Fruit fly (Drosophila melanogaster) whole organism, embryonic: ENCODE results near the gene Mf.

ENCODE experiments used
- Atf6 ChIP-seq: fragments of 200-800 bp; sonication (Bioruptor generic); IDR thresholded peaks from 2 replicates; pipeline ENCODE4 v1.3.6; 2022; ENCODE audit warnings: missing biosample characterization, missing genetic modification characterization
- CG10267 ChIP-seq: fragments of 200-800 bp; sonication (Bioruptor generic); optimal IDR thresholded peaks from 2 replicates; lab custom pipeline; 2018; ENCODE audit warnings: missing biosample characterization, mild to moderate bottlenecking, missing genetic modification characterization, moderate library complexity
- CG10431 ChIP-seq: fragments of 200-800 bp; sonication (Bioruptor generic); optimal IDR thresholded peaks from 3 replicates; lab custom pipeline; 2018; ENCODE audit warnings: missing biosample characterization, mild to moderate bottlenecking, missing genetic modification characterization
- CG12071 ChIP-seq: fragments of 200-800 bp; sonication (Bioruptor generic); optimal IDR thresholded peaks from 3 replicates; lab custom pipeline; 2018; ENCODE audit warnings: missing biosample characterization, mild to moderate bottlenecking, missing genetic modification characterization
- CG13424 ChIP-seq: fragments of 200-800 bp; sonication (Bioruptor generic); optimal IDR thresholded peaks from 2 replicates; lab custom pipeline; 2019; ENCODE audit warnings: missing biosample characterization, mild to moderate bottlenecking, missing genetic modification characterization, moderate library complexity
- CG13624 ChIP-seq: fragments of 200-800 bp; sonication (Bioruptor generic); optimal IDR thresholded peaks from 2 replicates; lab custom pipeline; 2016; ENCODE audit warnings: missing biosample characterization, missing genetic modification characterization
- CG15601 ChIP-seq: fragments of 200-800 bp; sonication (Bioruptor generic); optimal IDR thresholded peaks from 3 replicates; lab custom pipeline; 2019; ENCODE audit warnings: missing biosample characterization, mild to moderate bottlenecking, missing genetic modification characterization, moderate library complexity
- CG1603 ChIP-seq: fragments of 200-800 bp; sonication (Bioruptor generic); optimal IDR thresholded peaks from 2 replicates; lab custom pipeline; 2019; ENCODE audit warnings: missing biosample characterization, mild to moderate bottlenecking, missing genetic modification characterization, moderate library complexity
- CG16815 ChIP-seq: fragments of 200-800 bp; sonication (Bioruptor generic); optimal IDR thresholded peaks from 3 replicates; lab custom pipeline; 2017; ENCODE audit warnings: missing biosample characterization, mild to moderate bottlenecking, missing genetic modification characterization
- CG17385 ChIP-seq: fragments of 200-800 bp; sonication (Bioruptor generic); optimal IDR thresholded peaks from 3 replicates; lab custom pipeline; 2018; ENCODE audit warnings: missing biosample characterization, mild to moderate bottlenecking, missing genetic modification characterization
- CG1792 ChIP-seq: fragments of 200-800 bp; sonication (Bioruptor generic); optimal IDR thresholded peaks from 2 replicates; lab custom pipeline; 2016; ENCODE audit warnings: missing biosample characterization, missing genetic modification characterization
- CG18619 ChIP-seq: fragments of 200-800 bp; sonication (Bioruptor generic); optimal IDR thresholded peaks from 3 replicates; lab custom pipeline; 2017; ENCODE audit warnings: missing biosample characterization, mild to moderate bottlenecking, missing genetic modification characterization
- CG2678 ChIP-seq: fragments of 200-800 bp; sonication (Bioruptor generic); optimal IDR thresholded peaks from 3 replicates; lab custom pipeline; 2019; ENCODE audit warnings: missing biosample characterization, mild to moderate bottlenecking, missing genetic modification characterization, moderate library complexity
- CG7271 ChIP-seq: fragments of 200-800 bp; sonication (Bioruptor generic); optimal IDR thresholded peaks from 2 replicates; lab custom pipeline; 2018; ENCODE audit warnings: missing biosample characterization, mild to moderate bottlenecking, missing genetic modification characterization, moderate library complexity
- CG7745 ChIP-seq: fragments of 200-800 bp; sonication (Bioruptor generic); optimal IDR thresholded peaks from 2 replicates; lab custom pipeline; 2018; ENCODE audit warnings: missing biosample characterization, mild to moderate bottlenecking, missing genetic modification characterization, moderate library complexity
- CTCF ChIP-seq: fragments of 200-800 bp; sonication (Bioruptor generic); optimal IDR thresholded peaks from 2 replicates; lab custom pipeline; 2017; ENCODE audit warnings: missing biosample characterization, mild to moderate bottlenecking, missing genetic modification characterization, moderate library complexity
- Camta ChIP-seq: fragments of 200-800 bp; sonication (Bioruptor generic); optimal IDR thresholded peaks from 2 replicates; lab custom pipeline; 2016; ENCODE audit warnings: missing biosample characterization, missing genetic modification characterization
- CoRest ChIP-seq: fragments of 200-800 bp; sonication (Bioruptor generic); optimal IDR thresholded peaks from 3 replicates; lab custom pipeline; 2018; ENCODE audit warnings: missing biosample characterization, mild to moderate bottlenecking, missing genetic modification characterization, moderate library complexity
- Dek ChIP-seq: fragments of 200-800 bp; sonication (Bioruptor generic); optimal IDR thresholded peaks from 3 replicates; lab custom pipeline; 2019; ENCODE audit warnings: missing biosample characterization, mild to moderate bottlenecking, missing genetic modification characterization, moderate library complexity
- Dip3 ChIP-seq: fragments of 200-800 bp; sonication (Bioruptor generic); optimal IDR thresholded peaks from 3 replicates; lab custom pipeline; 2016; ENCODE audit warnings: missing biosample characterization, missing genetic modification characterization
- Doc3 ChIP-seq: fragments of 200-800 bp; sonication (Bioruptor generic); IDR thresholded peaks from 3 replicates; pipeline ENCODE4 v1.3.6; 2022; ENCODE audit warnings: missing biosample characterization, missing genetic modification characterization; ENCODE audit not compliant: partially characterized antibody
- Dref ChIP-seq: fragments of 200-800 bp; sonication (Bioruptor generic); IDR thresholded peaks from 2 replicates; pipeline ENCODE4 v1.3.6; 2022; ENCODE audit warnings: missing biosample characterization, missing genetic modification characterization
- Ets65A ChIP-seq: fragments of 200-800 bp; sonication (Bioruptor generic); peaks from one replicate; lab custom pipeline; 2016; ENCODE audit warnings: missing biosample characterization, missing genetic modification characterization
- Lpt ChIP-seq: fragments of >200 bp; optimal IDR thresholded peaks from 2 replicates; lab custom pipeline; 2018; ENCODE audit warnings: missing biosample characterization, missing genetic modification characterization
- NFAT ChIP-seq: fragments of 200-800 bp; sonication (Bioruptor generic); IDR thresholded peaks from 2 replicates; pipeline ENCODE4 v1.3.6; 2022; ENCODE audit warnings: missing biosample characterization, missing genetic modification characterization
- NfI ChIP-seq: fragments of 200-800 bp; sonication (Bioruptor generic); optimal IDR thresholded peaks from 3 replicates; lab custom pipeline; 2018; ENCODE audit warnings: missing biosample characterization, mild to moderate bottlenecking, missing genetic modification characterization, moderate library complexity
- Ptx1 ChIP-seq: fragments of 200-800 bp; sonication (Bioruptor generic); IDR thresholded peaks from 2 replicates; pipeline ENCODE4 v1.3.6; 2022; ENCODE audit warnings: missing biosample characterization, missing genetic modification characterization
- Tbp ChIP-seq: fragments of >200 bp; optimal IDR thresholded peaks from 2 replicates; lab custom pipeline; 2018; ENCODE audit warnings: missing biosample characterization, missing genetic modification characterization
- ac ChIP-seq: fragments of 200-800 bp; sonication (Bioruptor generic); optimal IDR thresholded peaks from 3 replicates; lab custom pipeline; 2017; ENCODE audit warnings: missing biosample characterization, mild to moderate bottlenecking, missing genetic modification characterization
- bigmax ChIP-seq: fragments of 200-800 bp; sonication (Bioruptor generic); optimal IDR thresholded peaks from 2 replicates; lab custom pipeline; 2018; ENCODE audit warnings: missing biosample characterization, mild to moderate bottlenecking, missing genetic modification characterization
- eve ChIP-seq, 2 experiments: fragments of >200 bp; optimal IDR thresholded peaks; 2 replicates each; lab custom pipeline; 2017; ENCODE audit warnings: missing biosample characterization in 2 of 2, missing genetic modification characterization in 2 of 2
- exex ChIP-seq: fragments of 200-800 bp; sonication (Bioruptor generic); optimal IDR thresholded peaks from 4 replicates; lab custom pipeline; 2018; ENCODE audit warnings: missing biosample characterization, mild to moderate bottlenecking, missing genetic modification characterization, moderate library complexity
- gce ChIP-seq: fragments of 200-800 bp; sonication (Bioruptor generic); IDR thresholded peaks from 3 replicates; pipeline ENCODE4 v1.3.6; 2022; ENCODE audit warnings: missing biosample characterization, missing genetic modification characterization
- hb ChIP-seq: fragments of 200-800 bp; sonication (Bioruptor generic); IDR thresholded peaks from 3 replicates; pipeline ENCODE4 v1.3.6; 2022; ENCODE audit warnings: missing biosample characterization, missing genetic modification characterization; ENCODE audit not compliant: partially characterized antibody
- hbn ChIP-seq: fragments of 200-800 bp; sonication (Bioruptor generic); IDR thresholded peaks from 2 replicates; pipeline ENCODE4 v1.3.6; 2022; ENCODE audit warnings: missing biosample characterization, missing genetic modification characterization; ENCODE audit not compliant: partially characterized antibody
- her ChIP-seq: fragments of 200-800 bp; sonication (Bioruptor generic); optimal IDR thresholded peaks from 2 replicates; lab custom pipeline; 2016; ENCODE audit warnings: missing biosample characterization, missing genetic modification characterization
- ind ChIP-seq: fragments of 200-800 bp; sonication (Bioruptor generic); optimal IDR thresholded peaks from 3 replicates; lab custom pipeline; 2016; ENCODE audit warnings: missing biosample characterization, missing genetic modification characterization
- kni ChIP-seq: fragments of 200-800 bp; sonication (Bioruptor generic); optimal IDR thresholded peaks from 3 replicates; lab custom pipeline; 2017; ENCODE audit warnings: mild to moderate bottlenecking, missing biosample characterization, missing genetic modification reagents, missing genetic modification characterization
- lmd ChIP-seq: fragments of 200-800 bp; sonication (Bioruptor generic); IDR thresholded peaks from 2 replicates; pipeline ENCODE4 v1.3.6; 2022; ENCODE audit warnings: missing biosample characterization, missing genetic modification characterization
- lola ChIP-seq, 3 experiments: fragments of >200 bp in 2 of 3; fragments of 200-800 bp in 1 of 3; sonication (Bioruptor generic) in 1 of 3; optimal IDR thresholded peaks; 2 replicates each; lab custom pipeline; 2017 to 2019; ENCODE audit warnings: missing biosample characterization in 3 of 3, missing genetic modification characterization in 3 of 3, mild to moderate bottlenecking in 1 of 3, moderate library complexity in 1 of 3
- pho ChIP-seq: fragments of 200-800 bp; sonication (Bioruptor generic); optimal IDR thresholded peaks from 2 replicates; lab custom pipeline; 2016; ENCODE audit warnings: missing biosample characterization, missing genetic modification characterization
- phol ChIP-seq: fragments of 200-800 bp; sonication (Bioruptor generic); optimal IDR thresholded peaks from 3 replicates; lab custom pipeline; 2018; ENCODE audit warnings: missing biosample characterization, mild to moderate bottlenecking, missing genetic modification characterization, moderate library complexity
- pros ChIP-seq: fragments of 200-800 bp; sonication (Bioruptor generic); optimal IDR thresholded peaks from 3 replicates; lab custom pipeline; 2019; ENCODE audit warnings: missing biosample characterization, mild to moderate bottlenecking, missing genetic modification characterization, moderate library complexity
- psq ChIP-seq: fragments of 200-800 bp; sonication (Bioruptor generic); optimal IDR thresholded peaks from 2 replicates; lab custom pipeline; 2017; ENCODE audit warnings: missing biosample characterization, missing genetic modification characterization
- tna ChIP-seq: fragments of 200-800 bp; sonication (Bioruptor generic); IDR thresholded peaks from 2 replicates; pipeline ENCODE4 v1.3.6; 2022; ENCODE audit warnings: missing biosample characterization, missing genetic modification characterization; ENCODE audit not compliant: partially characterized antibody
- tx ChIP-seq: fragments of 200-800 bp; sonication (Bioruptor generic); optimal IDR thresholded peaks from 2 replicates; lab custom pipeline; 2016; ENCODE audit warnings: missing biosample characterization, missing genetic modification characterization
- vvl ChIP-seq: fragments of 200-800 bp; sonication (Bioruptor generic); IDR thresholded peaks from 2 replicates; pipeline ENCODE4 v1.3.6; 2022; ENCODE audit warnings: missing biosample characterization, missing genetic modification characterization
- z ChIP-seq: fragments of 200-800 bp; sonication (Bioruptor generic); IDR thresholded peaks from 3 replicates; pipeline ENCODE4 v1.3.6; 2022; ENCODE audit warnings: missing biosample characterization, missing genetic modification characterization
- zf30C ChIP-seq: fragments of 200-800 bp; sonication (Bioruptor generic); optimal IDR thresholded peaks from 3 replicates; lab custom pipeline; 2018; ENCODE audit warnings: missing biosample characterization, mild to moderate bottlenecking, missing genetic modification characterization

Gene Mf

dm6 chr3R:15139010-15139815 is 42.1 kb downstream of the Mf start (continued):
- TF ChIP-seq Dek, result peak; percentile 9
- TF ChIP-seq vvl (GFP tag; lab: Robert Waterston, UW), result no peak
- peak; percentile 41 for TF ChIP-seq CG7745 (tag; lab: Kevin White, UChicago)
- TF ChIP-seq tx (GFP tag; lab: Kevin White, UChicago), result peak; percentile 10
- peak; percentile 43 for TF ChIP-seq CG2678 (tag; lab: Kevin White, UChicago)
- 0 out of 2 replicates have a peak, but pooled peaks have one; percentile 20 for TF ChIP-seq lmd (GFP tag; lab: Robert Waterston, UW)
- no peak for TF ChIP-seq Dref
- peak; percentile 56 for TF ChIP-seq CG17385
- TF ChIP-seq zf30C (GFP tag; lab: Kevin White, UChicago), result peak; percentile 72
- TF ChIP-seq NfI (GFP tag; lab: Kevin White, UChicago), result peak; percentile 38
- TF ChIP-seq Atf6 (GFP tag; lab: Robert Waterston, UW), result peak; percentile 51; the same call in 1 of the 2 replicates
- no peak for TF ChIP-seq Doc3 (GFP tag; lab: Robert Waterston, UW)
- no peak for TF ChIP-seq hb (GFP tag; lab: Robert Waterston, UW)
- TF ChIP-seq CG16815 (GFP tag; lab: Kevin White, UChicago), result peak; percentile 11
- peak; percentile 54 for TF ChIP-seq CG18619 (GFP tag; lab: Kevin White, UChicago)
- no peak for TF ChIP-seq ind (GFP tag; lab: Kevin White, UChicago)
- no peak for TF ChIP-seq CG10431
- TF ChIP-seq CG15601 (tag; lab: Kevin White, UChicago), result peak; percentile 6
- TF ChIP-seq kni (GFP tag; lab: Kevin White, UChicago), result no peak
- no peak for TF ChIP-seq z (GFP tag; lab: Robert Waterston, UW)
- peak; percentile 18 for TF ChIP-seq pho (GFP tag; lab: Kevin White, UChicago)
- no peak for TF ChIP-seq NFAT (GFP tag; lab: Robert Waterston, UW)
- peak; percentile 28 for TF ChIP-seq CG13624 (GFP tag; lab: Kevin White, UChicago)
- TF ChIP-seq bigmax, result no peak
- no peak for TF ChIP-seq tna (GFP tag; lab: Robert Waterston, UW)
- peak; percentile 66 for TF ChIP-seq CG13424 (tag; lab: Kevin White, UChicago)
- no peak for TF ChIP-seq psq (GFP tag; lab: Kevin White, UChicago)
- TF ChIP-seq Ptx1, result 0 out of 2 replicates have a peak, but pooled peaks have one; percentile 10
- no peak for TF ChIP-seq eve (GFP tag; optimal IDR thresholded peaks at IDR 0.05; lab: Kevin White, UChicago)
- TF ChIP-seq CG1792, result no peak
- TF ChIP-seq ac (GFP tag; lab: Kevin White, UChicago), result no peak
- no peak for TF ChIP-seq pros (GFP tag; lab: Kevin White, UChicago)
- no peak for TF ChIP-seq CTCF
- TF ChIP-seq CG10267 (tag; lab: Kevin White, UChicago), result no peak
- no peak for TF ChIP-seq gce
- TF ChIP-seq hbn (GFP tag; lab: Robert Waterston, UW), result no peak
- TF ChIP-seq CG1603 (tag; lab: Kevin White, UChicago), result no peak
- TF ChIP-seq Tbp (GFP tag; lab: Kevin White, UChicago), result no peak
- TF ChIP-seq lola (GFP tag; optimal IDR thresholded peaks at IDR 0.05; lab: Kevin White, UChicago), result peak in 1 of 3 experiments; percentile 11
- TF ChIP-seq Camta, result peak; percentile 19
- no peak for TF ChIP-seq CG7271
- TF ChIP-seq CG12071, result no peak
- peak; percentile 32 for TF ChIP-seq phol (tag; lab: Kevin White, UChicago)
- peak; percentile 42 for TF ChIP-seq Dip3
- no peak for TF ChIP-seq her
- no peak for TF ChIP-seq Lpt
- peak; percentile 81 for TF ChIP-seq Ets65A (GFP tag; lab: Kevin White, UChicago)
- TF ChIP-seq CoRest (tag; lab: Kevin White, UChicago), result peak; percentile 70
- peak; percentile 87 for TF ChIP-seq exex (tag; lab: Kevin White, UChicago)
